Worm (Caenorhabditis elegans) whole organism, L4/young adult: Measurements from ENCODE around the gene col-12.

Source experiments
- W03F9.2 ChIP-seq: fragments of 150-350 bp; optimal IDR thresholded peaks from 2 replicates; lab custom pipeline; 2014; ENCODE audit warnings: missing biosample characterization, missing genetic modification characterization
- dao-5 ChIP-seq: sonication (generic microtip); optimal IDR thresholded peaks from 2 replicates; lab custom pipeline; 2016; ENCODE audit warnings: missing genotype, missing genetic modification characterization, moderate library complexity, missing compliant biosample characterization
- him-1 ChIP-seq: sonication (generic microtip); optimal IDR thresholded peaks from 2 replicates; lab custom pipeline; 2016; ENCODE audit warnings: missing genotype, missing genetic modification reagents, missing genetic modification characterization, missing compliant biosample characterization

ce11 chrV:10421802-10422201 is 3.2 kb downstream of the col-12 start, which contains the start of gene col-13:
- TF ChIP-seq him-1 (no peak), W03F9.2 (no peak), dao-5 (no peak)
